Worm (Caenorhabditis elegans) whole organism, L1 larva: Measurements from ENCODE around the gene F54D5.24.

Experiments used
- aly-2 ChIP-seq: fragments of 150-350 bp; optimal IDR thresholded peaks from 2 replicates; lab custom pipeline; 2014; ENCODE audit warnings: missing biosample characterization, missing genetic modification characterization
- ama-1 ChIP-seq: fragments of 150-350 bp; optimal IDR thresholded peaks from 2 replicates; lab custom pipeline; 2014
- blmp-1 ChIP-seq: fragments of 150-350 bp; optimal IDR thresholded peaks from 2 replicates; lab custom pipeline; 2014; ENCODE audit warnings: missing biosample characterization, missing genetic modification characterization
- fos-1 ChIP-seq: fragments of 150-350 bp; optimal IDR thresholded peaks from 2 replicates; lab custom pipeline; 2014; ENCODE audit warnings: missing biosample characterization, missing genetic modification characterization
- isw-1 ChIP-seq: fragments of 200-800 bp; sonication (Bioruptor generic); IDR thresholded peaks from 2 replicates; pipeline ENCODE4 v1.3.6; 2022; ENCODE audit warnings: missing genetic modification characterization, missing compliant biosample characterization
- lin-39 ChIP-seq: fragments of 150-350 bp; optimal IDR thresholded peaks from 2 replicates; lab custom pipeline; 2014; ENCODE audit warnings: missing biosample characterization, missing genetic modification reagents, missing genetic modification characterization
- nhr-12 ChIP-seq: sonication (generic microtip); optimal IDR thresholded peaks from 2 replicates; lab custom pipeline; 2017; ENCODE audit warnings: missing biosample characterization, missing genetic modification characterization
- nhr-28 ChIP-seq: fragments of 150-350 bp; optimal IDR thresholded peaks from 2 replicates; lab custom pipeline; 2014; ENCODE audit warnings: missing biosample characterization, missing genetic modification characterization
- snpc-4 ChIP-seq: fragments of 150-350 bp; optimal IDR thresholded peaks from 2 replicates; lab custom pipeline; 2014; ENCODE audit warnings: missing biosample characterization, missing genetic modification characterization
- ztf-11 ChIP-seq, 2 experiments: sonication (generic microtip); optimal IDR thresholded peaks; 2 replicates each; lab custom pipeline; 2016 to 2017; ENCODE audit warnings: missing genetic modification characterization in 2 of 2, missing biosample characterization in 1 of 2, missing compliant biosample characterization in 1 of 2

ce11 chrII:11510373-11510772, 45.4 kb upstream of the F54D5.24 start, which contains the start of gene npr-41:
- TF ChIP-seq aly-2 (tag; lab: Kevin White, UChicago) (no peak), ztf-11 (tag; optimal IDR thresholded peaks at IDR 0.05; lab: Kevin White, UChicago) (no peak), nhr-28 (tag; lab: Kevin White, UChicago) (no peak), ama-1 (lab: Kevin White, UChicago) (no peak), isw-1 (GFP tag; lab: Robert Waterston, UW) (no peak), nhr-12 (tag; lab: Kevin White, UChicago) (no peak), blmp-1 (tag; lab: Kevin White, UChicago) (no peak), fos-1 (no peak), lin-39 (tag; lab: Kevin White, UChicago) (no peak), snpc-4 (tag; lab: Kevin White, UChicago) (no peak)
